Worm (Caenorhabditis elegans) whole organism, mixed stage, embryonic: Measurements from ENCODE around the gene Y38E10A.22.

Experiments
- elt-1 ChIP-seq: sonication (generic microtip); optimal IDR thresholded peaks from 2 replicates; lab custom pipeline; 2017; ENCODE audit warnings: missing genetic modification characterization, mild to moderate bottlenecking, missing compliant biosample characterization, antibody characterized with exemption, moderate library complexity, borderline replicate concordance; ENCODE audit not compliant: insufficient read depth
- elt-3 ChIP-seq: fragments of 150-350 bp; optimal IDR thresholded peaks from 2 replicates; lab custom pipeline; 2014; ENCODE audit warnings: missing biosample characterization, missing genetic modification characterization
- unc-39 ChIP-seq: fragments of 150-350 bp; optimal IDR thresholded peaks from 2 replicates; lab custom pipeline; 2014; ENCODE audit warnings: missing biosample characterization, missing genetic modification characterization
- unc-62 ChIP-seq: fragments of 150-350 bp; optimal IDR thresholded peaks from 2 replicates; lab custom pipeline; 2014; ENCODE audit warnings: missing biosample characterization, missing genetic modification reagents, missing genetic modification characterization
- ztf-11 ChIP-seq: fragments of 150-350 bp; optimal IDR thresholded peaks from 2 replicates; lab custom pipeline; 2014; ENCODE audit warnings: missing biosample characterization, missing genetic modification characterization

DNA sequence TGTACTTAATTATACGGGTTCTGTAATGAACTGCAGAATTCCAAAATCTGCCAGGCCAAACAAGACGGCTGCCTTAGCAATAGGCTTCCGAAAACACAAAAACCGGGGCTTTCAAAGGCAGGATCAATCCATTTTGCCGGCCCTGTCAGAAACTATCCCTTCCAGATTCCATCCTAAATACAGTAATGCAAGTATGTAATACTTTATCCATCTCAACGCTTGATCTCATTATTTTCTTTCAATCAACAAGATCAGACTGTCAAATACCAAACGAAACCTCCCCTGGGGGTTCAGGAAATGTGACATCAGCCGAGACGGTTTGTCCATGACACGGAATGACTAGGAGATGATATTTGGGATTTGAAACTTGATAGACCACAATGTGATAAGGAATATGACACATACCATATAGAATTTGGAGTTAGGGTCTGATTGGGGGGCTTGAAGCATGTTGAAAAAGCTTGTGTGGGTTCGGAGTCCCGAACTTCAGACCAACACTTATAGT, 51.4 kb downstream of the Y38E10A.22 start:
- TF ChIP-seq ztf-11 (tag; lab: Kevin White, UChicago) (no peak), unc-62 (GFP tag; lab: Kevin White, UChicago) (no peak), elt-1 (tag; lab: Kevin White, UChicago) (no peak), unc-39 (no peak), elt-3 (tag; lab: Kevin White, UChicago) (no peak)
